Worm (Caenorhabditis elegans) whole organism, midembryonic: ENCODE results near the gene B0507.5.

Source experiments
- T22C8.4 ChIP-seq: fragments of 200-800 bp; sonication (Bioruptor generic); IDR thresholded peaks from 2 replicates; pipeline ENCODE4 v1.3.6; 2022; ENCODE audit warnings: missing genetic modification characterization, missing compliant biosample characterization
- cog-1 ChIP-seq: sonication (generic microtip); optimal IDR thresholded peaks from 2 replicates; lab custom pipeline; 2016; ENCODE audit warnings: missing genetic modification characterization, missing compliant biosample characterization
- flt-1 ChIP-seq: fragments of 200-800 bp; sonication (Bioruptor generic); IDR thresholded peaks from 2 replicates; pipeline ENCODE4 v1.3.6; 2022; ENCODE audit warnings: missing genetic modification characterization, missing compliant biosample characterization
- klf-2 ChIP-seq: fragments of 200-800 bp; sonication (Bioruptor generic); conservative IDR thresholded peaks from 2 replicates; pipeline ENCODE4 v1.3.6; 2022; ENCODE audit warnings: missing genetic modification reagents, missing genetic modification characterization, missing compliant biosample characterization
- med-1 ChIP-seq: sonication (generic microtip); optimal IDR thresholded peaks from 2 replicates; lab custom pipeline; 2017; ENCODE audit warnings: missing genetic modification characterization, mild to moderate bottlenecking, missing compliant biosample characterization, antibody characterized with exemption, missing genetic modification reagents; ENCODE audit not compliant: insufficient read depth
- ref-1 ChIP-seq: fragments of 200-800 bp; sonication (Bioruptor generic); conservative IDR thresholded peaks from 2 replicates; pipeline ENCODE4 v1.3.6; 2022; ENCODE audit warnings: missing genetic modification reagents, missing genetic modification characterization, missing compliant biosample characterization
- tab-1 ChIP-seq: fragments of 200-800 bp; sonication (Bioruptor generic); IDR thresholded peaks from 2 replicates; pipeline ENCODE4 v1.3.6; 2022; ENCODE audit warnings: missing genetic modification characterization, missing compliant biosample characterization
- ztf-23 ChIP-seq: fragments of 200-800 bp; sonication (Bioruptor generic); IDR thresholded peaks from 2 replicates; pipeline ENCODE4 v1.3.6; 2022; ENCODE audit warnings: missing genetic modification reagents, missing genetic modification characterization, missing compliant biosample characterization
- ztf-29 ChIP-seq: fragments of 200-800 bp; sonication (Bioruptor generic); IDR thresholded peaks from 2 replicates; pipeline ENCODE4 v1.3.6; 2022; ENCODE audit warnings: missing genetic modification reagents, missing genetic modification characterization, missing compliant biosample characterization

- TF ChIP-seq flt-1 = no peak
- no peak for TF ChIP-seq ztf-23 (GFP tag; lab: Robert Waterston, UW)
- TF ChIP-seq cog-1 (tag; lab: Kevin White, UChicago) = no peak
- TF ChIP-seq ref-1 (GFP tag; lab: Robert Waterston, UW) = no peak
- no peak for TF ChIP-seq med-1 (GFP tag; lab: Kevin White, UChicago)
- no peak for TF ChIP-seq tab-1 (GFP tag; lab: Robert Waterston, UW)
- no peak for TF ChIP-seq klf-2 (GFP tag; lab: Robert Waterston, UW)
- no peak for TF ChIP-seq T22C8.4 (GFP tag; lab: Robert Waterston, UW)
- no peak for TF ChIP-seq ztf-29
Measured at ce11 chrV:8767493-8767892, 14.0 kb downstream of the B0507.5 start.
